Worm (Caenorhabditis elegans): ENCODE measurements around the gene amt-2.

ce11 chrIV:13051073-13051472 is 8.9 kb downstream of the amt-2 start, which contains the start of gene scl-11:
- TF ChIP-seq tbx-37 (GFP tag; conservative IDR thresholded peaks at IDR 0.05) (no peak), tra-4 (tag; optimal IDR thresholded peaks at IDR 0.05) (no peak), pes-1 (GFP tag; IDR thresholded peaks at IDR 0.05) (no peak), aly-1 (tag; optimal IDR thresholded peaks at IDR 0.05) (no peak), ama-1 (optimal IDR thresholded peaks at IDR 0.05) (no peak), F13C5.2 (tag; optimal IDR thresholded peaks at IDR 0.05) (no peak), hmbx-1 (tag; optimal IDR thresholded peaks at IDR 0.05) (no peak)

Data from whole organism, early embryonic.